Worm (Caenorhabditis elegans) whole organism, L1 larva: ENCODE data around the gene K08B12.3.

Experiments
- Y116A8C.19 ChIP-seq: sonication (generic microtip); optimal IDR thresholded peaks from 2 replicates; lab custom pipeline; 2016; ENCODE audit warnings: missing compliant biosample characterization, missing genetic modification characterization, borderline replicate concordance
- aha-1 ChIP-seq: fragments of 150-350 bp; optimal IDR thresholded peaks from 2 replicates; lab custom pipeline; 2014; ENCODE audit warnings: missing biosample characterization, missing genetic modification characterization
- blmp-1 ChIP-seq: fragments of 150-350 bp; optimal IDR thresholded peaks from 2 replicates; lab custom pipeline; 2014; ENCODE audit warnings: missing biosample characterization, missing genetic modification characterization
- ceh-63 ChIP-seq: fragments of 200-800 bp; sonication (Bioruptor generic); optimal IDR thresholded peaks from 2 replicates; lab custom pipeline; 2018; ENCODE audit warnings: mild to moderate bottlenecking, missing genetic modification characterization, missing compliant biosample characterization
- ceh-8 ChIP-seq: fragments of 200-800 bp; sonication (Bioruptor generic); optimal IDR thresholded peaks from 2 replicates; lab custom pipeline; 2018; ENCODE audit warnings: mild to moderate bottlenecking, missing genetic modification characterization, moderate library complexity, missing compliant biosample characterization
- ceh-88 ChIP-seq: fragments of 200-800 bp; sonication (Bioruptor generic); IDR thresholded peaks from 2 replicates; pipeline ENCODE4 v1.3.6; 2022; ENCODE audit warnings: missing genetic modification characterization, missing compliant biosample characterization
- ces-1 ChIP-seq: fragments of 150-350 bp; optimal IDR thresholded peaks from 2 replicates; lab custom pipeline; 2014; ENCODE audit warnings: missing biosample characterization, missing genetic modification reagents, missing genetic modification characterization
- dsc-1 ChIP-seq: sonication (generic microtip); optimal IDR thresholded peaks from 2 replicates; lab custom pipeline; 2016; ENCODE audit warnings: mild to moderate bottlenecking, missing genetic modification characterization, missing compliant biosample characterization
- efl-1 ChIP-seq, 4 experiments: fragments of 150-350 bp; optimal IDR thresholded peaks in 3 of 4; peaks in 1 of 4; 1 replicate in 1 of 4; 2 replicates in 3 of 4; lab custom pipeline; 2014; ENCODE audit warnings: missing biosample characterization in 2 of 4, missing genetic modification characterization in 2 of 4, missing genetic modification reagents in 2 of 4
- elt-3 ChIP-seq, 6 experiments: fragments of 150-350 bp in 1 of 6; sonication (generic microtip); optimal IDR thresholded peaks; 2 replicates each; lab custom pipeline; 2017 to 2018; ENCODE audit warnings: missing biosample characterization in 6 of 6, missing genetic modification characterization in 6 of 6, inconsistent platforms in 1 of 6
- fkh-10 ChIP-seq: sonication (generic microtip); optimal IDR thresholded peaks from 2 replicates; lab custom pipeline; 2017; ENCODE audit warnings: missing biosample characterization, missing genetic modification reagents, missing genetic modification characterization
- fkh-8 ChIP-seq: sonication (generic microtip); optimal IDR thresholded peaks from 2 replicates; lab custom pipeline; 2016; ENCODE audit warnings: mild to moderate bottlenecking, missing genetic modification characterization, missing compliant biosample characterization
- irx-1 ChIP-seq: sonication (generic microtip); optimal IDR thresholded peaks from 2 replicates; lab custom pipeline; 2016; ENCODE audit warnings: missing genetic modification characterization, missing compliant biosample characterization
- isw-1 ChIP-seq: fragments of 200-800 bp; sonication (Bioruptor generic); IDR thresholded peaks from 2 replicates; pipeline ENCODE4 v1.3.6; 2022; ENCODE audit warnings: missing genetic modification characterization, missing compliant biosample characterization
- lin-14 ChIP-seq: fragments of 200-800 bp; sonication (Bioruptor generic); optimal IDR thresholded peaks from 2 replicates; lab custom pipeline; 2018; ENCODE audit warnings: mild to moderate bottlenecking, missing genetic modification characterization, moderate library complexity, missing compliant biosample characterization
- lin-15B ChIP-seq: fragments of 150-350 bp; sonication (generic microtip); optimal IDR thresholded peaks from 3 replicates; lab custom pipeline; 2014; ENCODE audit warnings: missing biosample characterization, missing genetic modification characterization
- lin-35 ChIP-seq, 2 experiments: fragments of 150-350 bp; optimal IDR thresholded peaks; 2 replicates each; lab custom pipeline; 2014; ENCODE audit warnings: missing biosample characterization in 2 of 2, missing genetic modification characterization in 2 of 2, missing genetic modification reagents in 2 of 2
- lir-3 ChIP-seq: sonication (generic microtip); optimal IDR thresholded peaks from 2 replicates; lab custom pipeline; 2016; ENCODE audit warnings: mild to moderate bottlenecking, missing genetic modification characterization, moderate library complexity, missing compliant biosample characterization; ENCODE audit not compliant: poor library complexity
- lsy-2 ChIP-seq, 2 experiments: fragments of 150-350 bp; optimal IDR thresholded peaks; 2 replicates each; lab custom pipeline; 2014; ENCODE audit warnings: missing biosample characterization in 2 of 2, missing genetic modification characterization in 2 of 2
- mdl-1 ChIP-seq, 2 experiments: fragments of 150-350 bp; optimal IDR thresholded peaks; 2 replicates each; lab custom pipeline; 2014 to 2017; ENCODE audit warnings: missing biosample characterization in 2 of 2, missing genetic modification characterization in 2 of 2, inconsistent platforms in 1 of 2
- mep-1 ChIP-seq: fragments of 150-350 bp; optimal IDR thresholded peaks from 2 replicates; lab custom pipeline; 2014; ENCODE audit warnings: missing biosample characterization, missing genetic modification characterization
- nhr-12 ChIP-seq: sonication (generic microtip); optimal IDR thresholded peaks from 2 replicates; lab custom pipeline; 2017; ENCODE audit warnings: missing biosample characterization, missing genetic modification characterization
- nhr-19 ChIP-seq: fragments of 200-800 bp; sonication (Bioruptor generic); conservative IDR thresholded peaks from 2 replicates; pipeline ENCODE4 v1.3.6; 2022; ENCODE audit warnings: missing genetic modification characterization, missing compliant biosample characterization
- nhr-20 ChIP-seq: sonication (generic microtip); optimal IDR thresholded peaks from 2 replicates; lab custom pipeline; 2016; ENCODE audit warnings: mild to moderate bottlenecking, missing genetic modification characterization, missing compliant biosample characterization
- nhr-47 ChIP-seq: sonication (generic microtip); optimal IDR thresholded peaks from 2 replicates; lab custom pipeline; 2016; ENCODE audit warnings: mild to moderate bottlenecking, missing genetic modification characterization, moderate library complexity, missing compliant biosample characterization
- nhr-71 ChIP-seq: sonication (generic microtip); optimal IDR thresholded peaks from 2 replicates; lab custom pipeline; 2016; ENCODE audit warnings: mild to moderate bottlenecking, missing genetic modification characterization, moderate library complexity, missing compliant biosample characterization
- nhr-77 ChIP-seq: fragments of 150-350 bp; optimal IDR thresholded peaks from 2 replicates; lab custom pipeline; 2014; ENCODE audit warnings: missing biosample characterization, missing genetic modification characterization
- nhr-85 ChIP-seq: sonication (generic microtip); peaks from one replicate; lab custom pipeline; 2016; ENCODE audit warnings: missing genetic modification characterization, inconsistent platforms, missing compliant biosample characterization
- nhr-90 ChIP-seq: sonication (generic microtip); optimal IDR thresholded peaks from 2 replicates; lab custom pipeline; 2016; ENCODE audit warnings: mild to moderate bottlenecking, missing genetic modification characterization, missing compliant biosample characterization; ENCODE audit not compliant: poor library complexity
- pag-3 ChIP-seq: sonication (generic microtip); optimal IDR thresholded peaks from 2 replicates; lab custom pipeline; 2017; ENCODE audit warnings: missing genetic modification characterization, mild to moderate bottlenecking, missing compliant biosample characterization, antibody characterized with exemption, borderline replicate concordance; ENCODE audit not compliant: insufficient read depth
- skn-1 ChIP-seq: fragments of 150-350 bp; optimal IDR thresholded peaks from 2 replicates; lab custom pipeline; 2014; ENCODE audit warnings: missing biosample characterization, missing genetic modification characterization
- snpc-4 ChIP-seq: fragments of 150-350 bp; optimal IDR thresholded peaks from 2 replicates; lab custom pipeline; 2014; ENCODE audit warnings: missing biosample characterization, missing genetic modification characterization
- snu-23 ChIP-seq: sonication (generic microtip); optimal IDR thresholded peaks from 2 replicates; lab custom pipeline; 2016; ENCODE audit warnings: missing genetic modification characterization, missing compliant biosample characterization
- sup-37 ChIP-seq: fragments of 200-800 bp; sonication (Bioruptor generic); optimal IDR thresholded peaks from 2 replicates; lab custom pipeline; 2018; ENCODE audit warnings: mild to moderate bottlenecking, missing genetic modification characterization, missing compliant biosample characterization
- swsn-7 ChIP-seq: sonication (generic microtip); optimal IDR thresholded peaks from 2 replicates; lab custom pipeline; 2016; ENCODE audit warnings: missing genetic modification characterization, missing compliant biosample characterization
- unc-130 ChIP-seq: fragments of 150-350 bp; optimal IDR thresholded peaks from 2 replicates; lab custom pipeline; 2017; ENCODE audit warnings: missing biosample characterization, missing genetic modification characterization, inconsistent platforms
- unc-30 ChIP-seq: sonication (generic microtip); optimal IDR thresholded peaks from 2 replicates; lab custom pipeline; 2017; ENCODE audit warnings: missing biosample characterization, missing genetic modification characterization
- unc-86 ChIP-seq: sonication (generic microtip); optimal IDR thresholded peaks from 2 replicates; lab custom pipeline; 2016; ENCODE audit warnings: missing genetic modification characterization, missing compliant biosample characterization
- vab-15 ChIP-seq: sonication (generic microtip); optimal IDR thresholded peaks from 2 replicates; lab custom pipeline; 2017; ENCODE audit warnings: missing genotype, mild to moderate bottlenecking, missing genetic modification characterization, missing compliant biosample characterization

Gene K08B12.3

DNA sequence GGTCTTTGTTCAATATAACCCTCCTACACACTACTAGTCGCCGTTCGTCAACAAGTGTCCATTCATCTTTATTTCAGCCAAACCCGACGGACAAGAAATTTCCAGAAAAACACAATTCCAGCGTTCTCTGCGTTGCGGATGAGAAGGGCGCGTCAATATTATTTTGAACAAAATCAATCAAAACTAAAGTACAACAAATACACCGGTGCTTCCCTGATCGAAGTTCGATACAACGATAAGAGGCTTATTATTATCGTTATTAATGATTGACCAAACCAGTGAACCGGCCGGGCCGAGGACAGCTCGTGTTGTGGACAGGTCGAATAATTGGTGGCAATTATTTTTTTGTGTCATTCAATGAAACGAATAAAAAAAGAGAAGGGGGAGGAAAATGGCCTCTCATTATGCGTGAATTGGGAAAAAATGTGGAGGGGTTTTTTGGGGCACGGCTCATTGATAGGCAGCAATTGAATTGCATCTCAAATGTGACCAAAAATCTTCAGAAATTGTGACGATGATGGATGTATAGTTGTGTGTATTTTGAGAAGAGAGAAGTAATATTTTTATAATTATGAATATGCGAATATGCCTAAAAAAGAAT, 4.2 kb upstream of the K08B12.3 start (continued):
- TF ChIP-seq lin-15B (tag; lab: Kevin White, UChicago): no peak
- TF ChIP-seq nhr-12 (tag; lab: Kevin White, UChicago): no peak
- no peak for TF ChIP-seq ces-1 (GFP tag; lab: Kevin White, UChicago)
- no peak for TF ChIP-seq unc-30 (tag; lab: Kevin White, UChicago)
- TF ChIP-seq nhr-20 (tag; lab: Kevin White, UChicago): no peak
- TF ChIP-seq lsy-2 (tag; optimal IDR thresholded peaks at IDR 0.05; lab: Kevin White, UChicago): peak in 1 of 2 experiments; percentile 7
- no peak for TF ChIP-seq irx-1 (tag; lab: Kevin White, UChicago)
- TF ChIP-seq mep-1 (tag; lab: Kevin White, UChicago): peak; percentile 15

ce11 chrV:6231902-6232340, 3.1 kb upstream of the K08B12.3 start:
- peak in 2 of 6 experiments; percentile 21 to 31 for TF ChIP-seq elt-3 (tag; optimal IDR thresholded peaks at IDR 0.05; lab: Kevin White, UChicago)
- TF ChIP-seq lin-35 (GFP tag; optimal IDR thresholded peaks at IDR 0.05; lab: Kevin White, UChicago): peak in 1 of 2 experiments; percentile 65
- TF ChIP-seq Y116A8C.19 (tag; lab: Kevin White, UChicago): no peak
- no peak for TF ChIP-seq dsc-1 (tag; lab: Kevin White, UChicago)
- peak; percentile 58 for TF ChIP-seq nhr-20 (tag; lab: Kevin White, UChicago)
- TF ChIP-seq nhr-85: peak; percentile 86
- TF ChIP-seq lir-3 (tag; lab: Kevin White, UChicago): peak; percentile 11
- peak; percentile 25 for TF ChIP-seq blmp-1 (tag; lab: Kevin White, UChicago)
- no peak for TF ChIP-seq unc-130 (tag; lab: Kevin White, UChicago)
- peak; percentile 52 for TF ChIP-seq lin-14 (GFP tag; lab: Kevin White, UChicago)
- peak; percentile 36 for TF ChIP-seq snu-23
- TF ChIP-seq nhr-71: peak; percentile 73
- peak; percentile 34 for TF ChIP-seq nhr-90 (tag; lab: Kevin White, UChicago)
- TF ChIP-seq nhr-19: peak; percentile 23; the same call in 1 of the 2 replicates
- TF ChIP-seq mdl-1 (tag; optimal IDR thresholded peaks at IDR 0.05; lab: Kevin White, UChicago): peak in 1 of 2 experiments; percentile 6
- peak; percentile 39 for TF ChIP-seq vab-15 (tag; lab: Kevin White, UChicago)
- TF ChIP-seq snpc-4: no peak
- TF ChIP-seq lsy-2 (tag; optimal IDR thresholded peaks at IDR 0.05; lab: Kevin White, UChicago): peak in 1 of 2 experiments; percentile 75
- peak; percentile 39 for TF ChIP-seq mep-1 (tag; lab: Kevin White, UChicago)
- TF ChIP-seq ceh-88 (GFP tag; lab: Robert Waterston, UW): no peak
- peak; percentile 19 for TF ChIP-seq nhr-77 (tag; lab: Kevin White, UChicago)
- TF ChIP-seq skn-1: peak; percentile 34
- no peak for TF ChIP-seq swsn-7 (tag; lab: Kevin White, UChicago)
- no peak for TF ChIP-seq ceh-63 (GFP tag; lab: Kevin White, UChicago)
- peak; percentile 6 for TF ChIP-seq nhr-47 (tag; lab: Kevin White, UChicago)
- TF ChIP-seq ceh-8 (GFP tag; lab: Kevin White, UChicago): peak; percentile 76

DNA sequence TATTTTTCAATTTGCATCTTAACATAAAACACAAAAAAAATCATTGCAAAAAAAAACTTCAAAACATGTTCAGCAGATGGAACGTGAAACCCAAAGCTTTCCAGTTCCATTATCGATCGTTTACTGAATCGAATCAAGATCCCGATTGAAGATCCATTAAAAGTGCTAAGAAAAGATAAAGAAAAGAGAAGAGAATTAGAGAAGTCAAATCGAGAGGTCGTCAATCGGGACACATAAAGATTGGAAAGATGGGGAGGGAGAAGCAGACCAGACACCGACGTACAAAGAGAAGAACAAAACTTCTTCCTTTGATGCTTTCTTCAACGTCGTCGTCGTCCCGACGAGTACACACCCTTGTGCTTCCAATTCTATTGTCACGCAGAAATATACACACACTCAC, 2.1 kb upstream of the K08B12.3 start:
- TF ChIP-seq blmp-1 (tag; lab: Kevin White, UChicago) (peak; percentile 53), swsn-7 (tag; lab: Kevin White, UChicago) (no peak), lin-14 (GFP tag; lab: Kevin White, UChicago) (peak; percentile 63), aha-1 (tag; lab: Kevin White, UChicago) (no peak), lin-35 (GFP tag; optimal IDR thresholded peaks at IDR 0.05; lab: Kevin White, UChicago) (peak in 1 of 2 experiments; percentile 4), pag-3 (no peak), elt-3 (tag; optimal IDR thresholded peaks at IDR 0.05; lab: Kevin White, UChicago) (peak in 1 of 6 experiments; percentile 11), nhr-71 (peak; percentile 38), efl-1 (optimal IDR thresholded peaks at IDR 0.05; lab: Kevin White, UChicago) (no peak), efl-1 (GFP tag; optimal IDR thresholded peaks at IDR 0.05 in 1 of 2; lab: Kevin White, UChicago) (peak in 1 of 2 experiments; percentile 82), fkh-10 (GFP tag; lab: Kevin White, UChicago) (peak; percentile 44), snu-23 (peak; percentile 6), isw-1 (GFP tag; lab: Robert Waterston, UW) (0 out of 2 replicates have a peak, but pooled peaks have one; percentile 5), sup-37 (GFP tag; lab: Kevin White, UChicago) (no peak), unc-86 (tag; lab: Kevin White, UChicago) (peak; percentile 8), vab-15 (tag; lab: Kevin White, UChicago) (no peak), fkh-8 (tag; lab: Kevin White, UChicago) (no peak), nhr-90 (tag; lab: Kevin White, UChicago) (no peak), lsy-2 (tag; optimal IDR thresholded peaks at IDR 0.05; lab: Kevin White, UChicago) (peak; percentile 2 to 5), mep-1 (tag; lab: Kevin White, UChicago) (peak; percentile 52), nhr-85 (peak; percentile 72), irx-1 (tag; lab: Kevin White, UChicago) (no peak)
